Fruit fly (Drosophila melanogaster) whole organism: Measurements from ENCODE around the gene loco.

ENCODE experiments used
- psq ChIP-seq: fragments of >200 bp; optimal IDR thresholded peaks from 2 replicates; lab custom pipeline; 2017
- usp ChIP-seq: fragments of >200 bp; optimal IDR thresholded peaks from 2 replicates; lab custom pipeline; 2017; ENCODE audit warnings: missing biosample characterization, missing genetic modification characterization, mixed read lengths

DNA sequence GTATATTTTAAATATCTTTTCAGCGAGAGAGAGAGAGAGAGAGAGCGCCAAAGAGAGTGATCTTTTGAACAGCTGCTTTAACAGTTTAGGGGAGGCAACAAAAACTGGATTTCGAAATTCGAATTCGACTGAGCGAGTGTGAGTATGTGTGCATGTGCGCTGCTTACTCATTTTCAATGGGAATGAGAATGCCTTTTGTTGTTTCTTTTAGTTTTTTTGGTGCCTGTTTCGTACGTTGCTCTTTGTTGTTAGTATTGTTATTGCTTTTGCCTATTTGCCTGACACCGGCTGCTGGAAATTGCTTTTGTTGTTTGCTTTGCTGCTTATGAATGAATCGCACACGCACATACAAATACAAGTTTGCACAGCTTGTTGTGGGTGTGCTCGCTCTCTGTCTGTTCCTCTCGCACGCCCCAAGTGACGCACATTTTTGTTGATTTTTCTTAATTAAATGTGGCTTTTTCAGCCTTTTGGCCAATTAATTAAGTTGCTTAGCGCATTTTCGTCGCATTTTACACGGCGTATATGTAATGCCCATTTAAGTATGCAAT is 12.3 kb downstream of the loco start:
- no peak for TF ChIP-seq usp (GFP tag; lab: Kevin White, UChicago)
- TF ChIP-seq psq (lab: Kevin White, UChicago), result no peak
